Fruit fly (Drosophila melanogaster): ENCODE results near the gene CG15537.

DNA sequence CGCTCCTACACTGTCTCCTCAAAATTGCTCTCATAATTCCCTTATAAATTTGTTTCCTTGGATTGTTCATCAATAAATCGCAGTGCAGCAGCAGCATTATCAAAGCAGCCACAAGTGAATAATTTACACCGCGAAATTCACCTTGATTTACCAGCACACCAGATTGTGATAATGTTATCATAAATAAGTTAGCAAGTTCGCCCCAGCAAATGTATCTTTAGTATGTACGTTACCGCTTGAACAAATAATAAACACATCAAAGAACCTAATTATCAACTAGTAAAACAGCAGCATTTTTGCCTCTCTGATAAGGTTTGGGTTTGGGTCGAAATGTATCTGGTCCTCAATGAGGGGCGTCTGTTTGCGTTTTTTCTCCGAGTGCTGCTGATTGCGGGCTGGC, 53.1 kb downstream of the CG15537 start:
- TF ChIP-seq CG9705 (GFP tag; optimal IDR thresholded peaks at IDR 0.05) (no peak), usp (GFP tag; optimal IDR thresholded peaks at IDR 0.05) (no peak), br (GFP tag; optimal IDR thresholded peaks at IDR 0.05) (no peak), brk (GFP tag; optimal IDR thresholded peaks at IDR 0.05) (no peak), Hnf4 (GFP tag; optimal IDR thresholded peaks at IDR 0.05) (no peak), pan (optimal IDR thresholded peaks at IDR 0.05) (no peak), rgr (GFP tag; optimal IDR thresholded peaks at IDR 0.05) (no peak), Abd-B (GFP tag; optimal IDR thresholded peaks at IDR 0.05) (no peak), dsf (GFP tag; optimal IDR thresholded peaks at IDR 0.05; ENCODE audit: borderline replicate concordance) (no peak), Hr78 (GFP tag; optimal IDR thresholded peaks at IDR 0.05) (no peak), CrebA (GFP tag; optimal IDR thresholded peaks at IDR 0.05; ENCODE audit: borderline replicate concordance) (no peak), fru (GFP tag; optimal IDR thresholded peaks at IDR 0.05) (no peak), OdsH (GFP tag; optimal IDR thresholded peaks at IDR 0.05) (no peak)

Measured in whole organism, wandering third instar larva.